Worm (Caenorhabditis elegans): Measurements from ENCODE around the gene F13A7.14.

The F13A7.14 gene

DNA sequence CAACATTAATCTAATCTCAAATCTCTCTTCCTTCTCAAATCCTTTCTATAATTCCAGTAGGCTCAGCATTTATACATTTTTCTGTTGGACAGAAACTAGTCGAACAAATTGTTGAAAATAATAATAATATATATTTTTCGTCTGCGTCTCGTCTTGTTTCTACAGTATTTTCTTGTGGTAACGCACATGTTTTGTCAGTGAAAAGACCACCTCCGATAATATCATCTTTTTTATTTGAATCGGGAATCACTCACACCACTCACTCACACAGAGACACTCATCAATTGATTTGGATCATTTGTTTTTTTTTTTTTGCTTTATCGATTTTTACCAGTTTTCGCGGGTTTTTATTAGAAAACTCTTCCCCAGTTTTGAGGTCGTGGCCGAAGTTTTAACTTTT is 47.0 kb upstream of the F13A7.14 start (continued):
- TF ChIP-seq hlh-4 (tag; optimal IDR thresholded peaks at IDR 0.05) = no peak
- no peak for TF ChIP-seq nhr-71 (tag; optimal IDR thresholded peaks at IDR 0.05)
- peak; percentile 52 for TF ChIP-seq lin-14 (GFP tag; optimal IDR thresholded peaks at IDR 0.05)
- no peak for TF ChIP-seq fos-1 (tag; optimal IDR thresholded peaks at IDR 0.05)
- no peak for TF ChIP-seq sptf-1 (tag; optimal IDR thresholded peaks at IDR 0.05)
- no peak for TF ChIP-seq ztf-4 (tag; optimal IDR thresholded peaks at IDR 0.05)
- TF ChIP-seq nhr-84 (tag; optimal IDR thresholded peaks at IDR 0.05) = no peak

DNA sequence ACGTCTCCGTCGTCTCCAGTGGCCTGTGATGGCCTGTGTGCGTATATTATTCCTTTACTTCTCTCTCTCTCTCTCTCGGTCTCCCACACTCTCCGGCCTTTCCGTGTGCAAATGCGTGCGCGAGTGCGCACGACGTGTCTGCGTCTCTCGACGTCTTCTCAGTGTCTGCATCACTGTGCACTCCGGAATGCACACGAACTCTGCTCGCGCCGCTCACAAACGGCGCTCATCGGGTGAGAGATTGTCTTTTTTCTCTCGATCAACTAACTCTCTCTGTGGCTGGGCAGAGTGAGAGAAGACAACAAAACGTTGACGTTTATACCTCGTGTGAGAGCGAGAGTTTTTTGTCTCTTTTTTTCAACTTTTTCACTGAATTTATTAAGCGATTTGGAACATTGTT is 45.8 kb upstream of the F13A7.14 start:
- TF ChIP-seq fkh-8 (tag; optimal IDR thresholded peaks at IDR 0.05) = peak; percentile 94
- TF ChIP-seq unc-30 (tag; optimal IDR thresholded peaks at IDR 0.05) = no peak
- peak; percentile 53 to 62 (median 56) for TF ChIP-seq dpl-1 (GFP tag; optimal IDR thresholded peaks at IDR 0.05)
- peak in 1 of 2 experiments; percentile 67 for TF ChIP-seq ztf-11 (tag; optimal IDR thresholded peaks at IDR 0.05)
- TF ChIP-seq lin-13 (GFP tag; optimal IDR thresholded peaks at IDR 0.05) = peak; percentile 75
- peak; percentile 73 for TF ChIP-seq C16A3.4 (tag; optimal IDR thresholded peaks at IDR 0.05)
- TF ChIP-seq jun-1 (tag; optimal IDR thresholded peaks at IDR 0.05) = peak; percentile 83
- TF ChIP-seq ama-1 (optimal IDR thresholded peaks at IDR 0.05) = no peak
- no peak for TF ChIP-seq hlh-4 (tag; optimal IDR thresholded peaks at IDR 0.05)
- peak; percentile 84 for TF ChIP-seq blmp-1 (tag; optimal IDR thresholded peaks at IDR 0.05)
- peak; percentile 86 for TF ChIP-seq snpc-4 (tag; optimal IDR thresholded peaks at IDR 0.05)
- peak; percentile 79 for TF ChIP-seq fkh-10 (GFP tag; optimal IDR thresholded peaks at IDR 0.05)
- no peak for TF ChIP-seq tlp-1 (tag; optimal IDR thresholded peaks at IDR 0.05)
- TF ChIP-seq ceh-8 (GFP tag; optimal IDR thresholded peaks at IDR 0.05) = peak; percentile 60
- no peak for TF ChIP-seq Y116A8C.19 (tag; optimal IDR thresholded peaks at IDR 0.05; ENCODE audit: borderline replicate concordance)
- TF ChIP-seq unc-130 (tag; optimal IDR thresholded peaks at IDR 0.05) = no peak
- peak; percentile 5 for TF ChIP-seq nhr-11 (tag; optimal IDR thresholded peaks at IDR 0.05)
- no peak for TF ChIP-seq C34B4.2 (tag; optimal IDR thresholded peaks at IDR 0.05)
- TF ChIP-seq irx-1 (tag; optimal IDR thresholded peaks at IDR 0.05) = peak; percentile 81
- TF ChIP-seq unc-98 (GFP tag; IDR thresholded peaks at IDR 0.05) = no peak
- TF ChIP-seq efl-1 (optimal IDR thresholded peaks at IDR 0.05) = peak; percentile 84 to 93
- peak; percentile 57 to 96 for TF ChIP-seq efl-1 (GFP tag; optimal IDR thresholded peaks at IDR 0.05 in 1 of 2)
- peak; percentile 77 for TF ChIP-seq dsc-1 (tag; optimal IDR thresholded peaks at IDR 0.05)
- TF ChIP-seq ceh-90 (tag; optimal IDR thresholded peaks at IDR 0.05) = no peak
- TF ChIP-seq F16B12.6 (tag; optimal IDR thresholded peaks at IDR 0.05) = peak; percentile 33
- TF ChIP-seq fos-1 (tag; optimal IDR thresholded peaks at IDR 0.05) = peak; percentile 79
- no peak for TF ChIP-seq fkh-4 (tag; optimal IDR thresholded peaks at IDR 0.05; ENCODE audit: borderline replicate concordance)
- peak; percentile 89 for TF ChIP-seq unc-86 (tag; optimal IDR thresholded peaks at IDR 0.05)
- TF ChIP-seq sup-37 (GFP tag; optimal IDR thresholded peaks at IDR 0.05) = peak; percentile 61
- TF ChIP-seq unc-62 (GFP tag; optimal IDR thresholded peaks at IDR 0.05) = no peak
- peak; percentile 92 for TF ChIP-seq swsn-7 (tag; optimal IDR thresholded peaks at IDR 0.05)
- no peak for TF ChIP-seq nhr-84 (tag; optimal IDR thresholded peaks at IDR 0.05)
- peak; percentile 96 for TF ChIP-seq snu-23 (GFP tag; optimal IDR thresholded peaks at IDR 0.05)
- peak; percentile 38; the same call in 1 of the 2 replicates for TF ChIP-seq mab-9 (GFP tag; IDR thresholded peaks at IDR 0.05)
- TF ChIP-seq ets-5 (GFP tag; IDR thresholded peaks at IDR 0.05) = no peak
- no peak for TF ChIP-seq nhr-12 (tag; optimal IDR thresholded peaks at IDR 0.05)
- peak; percentile 89 for TF ChIP-seq skn-1 (tag; optimal IDR thresholded peaks at IDR 0.05)
- no peak for TF ChIP-seq mef-2 (tag; optimal IDR thresholded peaks at IDR 0.05)
- no peak for TF ChIP-seq efl-3 (GFP tag; optimal IDR thresholded peaks at IDR 0.05)
- peak; percentile 84 for TF ChIP-seq nhr-19 (GFP tag; conservative IDR thresholded peaks at IDR 0.05)
- peak; percentile 83 for TF ChIP-seq nhr-90 (tag; optimal IDR thresholded peaks at IDR 0.05; ENCODE audit: poor library complexity)
- TF ChIP-seq ceh-63 (GFP tag; optimal IDR thresholded peaks at IDR 0.05) = no peak
- TF ChIP-seq nhr-77 (tag; optimal IDR thresholded peaks at IDR 0.05) = peak; percentile 81
- no peak for TF ChIP-seq nhr-28 (tag; optimal IDR thresholded peaks at IDR 0.05)
- TF ChIP-seq nhr-71 (tag; optimal IDR thresholded peaks at IDR 0.05) = peak; percentile 97
- peak; percentile 77 for TF ChIP-seq mep-1 (tag; optimal IDR thresholded peaks at IDR 0.05)
- TF ChIP-seq ces-1 (GFP tag; optimal IDR thresholded peaks at IDR 0.05) = no peak
- no peak for TF ChIP-seq nhr-76 (tag; optimal IDR thresholded peaks at IDR 0.05)
- peak; percentile 76 for TF ChIP-seq isw-1 (GFP tag; IDR thresholded peaks at IDR 0.05)
- peak; percentile 83 for TF ChIP-seq xbp-1 (tag; optimal IDR thresholded peaks at IDR 0.05)
